Worm (Caenorhabditis elegans): Measurements from ENCODE around the gene abl-1.

abl-1 gene

DNA sequence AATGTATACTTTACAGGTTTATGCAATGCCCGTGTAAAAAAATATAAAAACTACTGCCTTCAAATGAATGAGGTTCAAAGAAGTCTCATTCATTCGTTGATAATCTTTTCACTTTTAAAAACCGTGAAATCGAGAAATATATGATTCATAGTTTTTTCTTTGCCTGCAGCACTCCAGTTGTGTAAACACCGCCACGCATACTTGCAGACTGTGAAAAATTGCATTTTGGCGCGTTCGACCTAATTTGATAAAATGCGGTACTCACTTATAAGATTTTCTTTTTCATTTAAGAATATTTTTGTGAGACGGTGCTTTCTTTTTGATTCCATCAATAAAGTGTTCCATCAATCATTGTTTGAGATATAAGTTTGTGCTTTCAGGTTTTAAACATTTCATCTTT lies 57.2 kb downstream of the abl-1 start:
- TF ChIP-seq alr-1 (tag; optimal IDR thresholded peaks at IDR 0.05; ENCODE audit: borderline replicate concordance) (no peak), ceh-88 (GFP tag; IDR thresholded peaks at IDR 0.05) (no peak), ceh-63 (GFP tag; optimal IDR thresholded peaks at IDR 0.05) (no peak), nhr-47 (tag; optimal IDR thresholded peaks at IDR 0.05) (peak; percentile 31), aha-1 (tag; optimal IDR thresholded peaks at IDR 0.05) (no peak), nhr-90 (tag; optimal IDR thresholded peaks at IDR 0.05; ENCODE audit: poor library complexity) (peak; percentile 16), swsn-7 (tag; optimal IDR thresholded peaks at IDR 0.05) (peak; percentile 50), ceh-82 (tag; optimal IDR thresholded peaks at IDR 0.05) (peak in 1 of 3 experiments; percentile 18), F16B12.6 (tag; optimal IDR thresholded peaks at IDR 0.05) (peak; percentile 84), nhr-85 (tag) (peak; percentile 61), C16A3.4 (tag; optimal IDR thresholded peaks at IDR 0.05) (peak; percentile 46), nhr-20 (tag; optimal IDR thresholded peaks at IDR 0.05) (peak; percentile 50), snpc-4 (tag; optimal IDR thresholded peaks at IDR 0.05) (no peak), efl-1 (optimal IDR thresholded peaks at IDR 0.05) (peak; percentile 33 to 58), efl-1 (GFP tag; optimal IDR thresholded peaks at IDR 0.05 in 1 of 2) (peak; percentile 57 to 96), nhr-71 (tag; optimal IDR thresholded peaks at IDR 0.05) (peak; percentile 44), unc-62 (GFP tag; optimal IDR thresholded peaks at IDR 0.05) (no peak), grh-1 (GFP tag; IDR thresholded peaks at IDR 0.05) (no peak), nhr-19 (GFP tag; conservative IDR thresholded peaks at IDR 0.05) (0 out of 2 replicates have a peak, but pooled peaks have one; percentile 4), pax-3 (tag; optimal IDR thresholded peaks at IDR 0.05) (no peak), snu-23 (GFP tag; optimal IDR thresholded peaks at IDR 0.05) (peak; percentile 63), lir-3 (tag; optimal IDR thresholded peaks at IDR 0.05; ENCODE audit: poor library complexity) (no peak), lin-35 (GFP tag; optimal IDR thresholded peaks at IDR 0.05) (peak; percentile 26 to 80), tlp-1 (tag; optimal IDR thresholded peaks at IDR 0.05) (no peak), lsy-2 (tag; optimal IDR thresholded peaks at IDR 0.05) (peak; percentile 20 to 58), efl-3 (GFP tag; optimal IDR thresholded peaks at IDR 0.05) (no peak), fkh-10 (GFP tag; optimal IDR thresholded peaks at IDR 0.05) (no peak), egl-27 (tag; optimal IDR thresholded peaks at IDR 0.05) (no peak), dsc-1 (tag; optimal IDR thresholded peaks at IDR 0.05) (peak; percentile 29), dpl-1 (GFP tag; optimal IDR thresholded peaks at IDR 0.05) (peak; percentile 21 to 70 (median 69)), rnt-1 (tag; optimal IDR thresholded peaks at IDR 0.05) (peak; percentile 14), nhr-28 (tag; optimal IDR thresholded peaks at IDR 0.05) (no peak), nhr-11 (tag; optimal IDR thresholded peaks at IDR 0.05) (no peak), lin-13 (GFP tag; optimal IDR thresholded peaks at IDR 0.05) (no peak), irx-1 (tag; optimal IDR thresholded peaks at IDR 0.05) (no peak), blmp-1 (tag; optimal IDR thresholded peaks at IDR 0.05) (peak; percentile 77), tbx-2 (tag; optimal IDR thresholded peaks at IDR 0.05) (peak; percentile 21), xbp-1 (tag; optimal IDR thresholded peaks at IDR 0.05) (peak; percentile 32), fkh-8 (tag; optimal IDR thresholded peaks at IDR 0.05) (no peak), elt-3 (tag; optimal IDR thresholded peaks at IDR 0.05) (peak in 2 of 6 experiments; percentile 0 to 26), unc-86 (tag; optimal IDR thresholded peaks at IDR 0.05) (no peak), hpl-2 (GFP tag; optimal IDR thresholded peaks at IDR 0.05) (no peak), mdl-1 (tag; optimal IDR thresholded peaks at IDR 0.05) (peak in 1 of 2 experiments; percentile 32), mep-1 (tag; optimal IDR thresholded peaks at IDR 0.05) (peak; percentile 69), ets-5 (GFP tag; IDR thresholded peaks at IDR 0.05) (no peak), unc-30 (tag; optimal IDR thresholded peaks at IDR 0.05) (no peak), zag-1 (tag; optimal IDR thresholded peaks at IDR 0.05) (no peak), unc-130 (tag; optimal IDR thresholded peaks at IDR 0.05) (peak; percentile 21), vab-15 (tag; optimal IDR thresholded peaks at IDR 0.05) (no peak), ztf-4 (tag; optimal IDR thresholded peaks at IDR 0.05) (no peak), sup-37 (GFP tag; optimal IDR thresholded peaks at IDR 0.05) (no peak), ceh-90 (tag; optimal IDR thresholded peaks at IDR 0.05) (no peak), fos-1 (tag; optimal IDR thresholded peaks at IDR 0.05) (no peak), C04F5.9 (tag; optimal IDR thresholded peaks at IDR 0.05) (no peak)
